Worm (Caenorhabditis elegans): ENCODE data around the gene egg-3.

ce11 chrII:10887097-10887496 lies 2.9 kb upstream of the egg-3 start:
- TF ChIP-seq ztf-23 (GFP tag; IDR thresholded peaks at IDR 0.05) (no peak), cog-1 (tag; optimal IDR thresholded peaks at IDR 0.05) (no peak), tab-1 (GFP tag; IDR thresholded peaks at IDR 0.05) (no peak), klf-2 (GFP tag; conservative IDR thresholded peaks at IDR 0.05) (no peak), T22C8.4 (GFP tag; IDR thresholded peaks at IDR 0.05) (no peak), flt-1 (GFP tag; IDR thresholded peaks at IDR 0.05) (no peak), ref-1 (GFP tag; conservative IDR thresholded peaks at IDR 0.05) (no peak), med-1 (GFP tag; optimal IDR thresholded peaks at IDR 0.05; ENCODE audit: insufficient read depth) (no peak)

All from whole organism, midembryonic.